Fruit fly (Drosophila melanogaster) whole organism, embryonic: ENCODE results near the gene Cyfip.

ENCODE experiments used
- Ada2b ChIP-seq: fragments of 200-800 bp; sonication (Bioruptor generic); IDR thresholded peaks from 2 replicates; pipeline ENCODE4 v1.3.6; 2022; ENCODE audit warnings: missing biosample characterization, missing genetic modification characterization
- Aef1 ChIP-seq: fragments of 200-800 bp; sonication (Bioruptor generic); IDR thresholded peaks from 3 replicates; pipeline ENCODE4 v1.3.6; 2022; ENCODE audit warnings: missing biosample characterization, missing genetic modification characterization
- B-H2 ChIP-seq: fragments of 200-800 bp; sonication (Bioruptor generic); optimal IDR thresholded peaks from 2 replicates; lab custom pipeline; 2018; ENCODE audit warnings: missing biosample characterization, mild to moderate bottlenecking, missing genetic modification characterization
- BEAF-32 ChIP-seq: fragments of 200-800 bp; sonication (Bioruptor generic); optimal IDR thresholded peaks from 3 replicates; lab custom pipeline; 2017; ENCODE audit warnings: missing biosample characterization, missing genetic modification characterization, mild to moderate bottlenecking, moderate library complexity, missing genetic modification reagents
- CG10565 ChIP-seq: fragments of 200-800 bp; sonication (Bioruptor generic); optimal IDR thresholded peaks from 3 replicates; lab custom pipeline; 2016; ENCODE audit warnings: missing biosample characterization, mild to moderate bottlenecking, missing genetic modification characterization
- CG12299 ChIP-seq: fragments of 200-800 bp; sonication (Bioruptor generic); optimal IDR thresholded peaks from 2 replicates; lab custom pipeline; 2018; ENCODE audit warnings: missing biosample characterization, mild to moderate bottlenecking, missing genetic modification characterization
- CG13424 ChIP-seq: fragments of 200-800 bp; sonication (Bioruptor generic); optimal IDR thresholded peaks from 2 replicates; lab custom pipeline; 2019; ENCODE audit warnings: missing biosample characterization, mild to moderate bottlenecking, missing genetic modification characterization, moderate library complexity
- CG15269 ChIP-seq: fragments of 200-800 bp; sonication (Bioruptor generic); optimal IDR thresholded peaks from 2 replicates; lab custom pipeline; 2018; ENCODE audit warnings: missing biosample characterization, mild to moderate bottlenecking, missing genetic modification characterization, moderate library complexity
- CG1529 ChIP-seq: fragments of 200-800 bp; sonication (Bioruptor generic); optimal IDR thresholded peaks from 3 replicates; lab custom pipeline; 2018; ENCODE audit warnings: missing biosample characterization, missing genetic modification characterization
- CG15601 ChIP-seq: fragments of 200-800 bp; sonication (Bioruptor generic); optimal IDR thresholded peaks from 3 replicates; lab custom pipeline; 2019; ENCODE audit warnings: missing biosample characterization, mild to moderate bottlenecking, missing genetic modification characterization, moderate library complexity
- CG17359 ChIP-seq: fragments of 200-800 bp; sonication (Bioruptor generic); optimal IDR thresholded peaks from 3 replicates; lab custom pipeline; 2018; ENCODE audit warnings: missing biosample characterization, mild to moderate bottlenecking, missing genetic modification characterization, moderate library complexity
- CG17568 ChIP-seq: fragments of 200-800 bp; sonication (Bioruptor generic); optimal IDR thresholded peaks from 2 replicates; lab custom pipeline; 2018; ENCODE audit warnings: missing biosample characterization, mild to moderate bottlenecking, missing genetic modification characterization, moderate library complexity
- CG1792 ChIP-seq: fragments of 200-800 bp; sonication (Bioruptor generic); optimal IDR thresholded peaks from 2 replicates; lab custom pipeline; 2016; ENCODE audit warnings: missing biosample characterization, missing genetic modification characterization
- CG32532 ChIP-seq: fragments of 200-800 bp; sonication (Bioruptor generic); IDR thresholded peaks from 2 replicates; pipeline ENCODE4 v1.3.6; 2022; ENCODE audit warnings: missing biosample characterization, missing genetic modification characterization
- CG33213 ChIP-seq: fragments of 200-800 bp; sonication (Bioruptor generic); optimal IDR thresholded peaks from 3 replicates; lab custom pipeline; 2016; ENCODE audit warnings: missing biosample characterization, missing genetic modification characterization
- CG34422 ChIP-seq: fragments of 200-800 bp; sonication (Bioruptor generic); IDR thresholded peaks from 3 replicates; pipeline ENCODE4 v1.3.6; 2022; ENCODE audit warnings: missing biosample characterization, missing genetic modification characterization
- CG4617 ChIP-seq: fragments of 200-800 bp; sonication (Bioruptor generic); optimal IDR thresholded peaks from 3 replicates; lab custom pipeline; 2016; ENCODE audit warnings: missing biosample characterization, missing genetic modification characterization, borderline replicate concordance
- CG5180 ChIP-seq: fragments of 200-800 bp; sonication (Bioruptor generic); optimal IDR thresholded peaks from 3 replicates; lab custom pipeline; 2017; ENCODE audit warnings: missing biosample characterization, missing genetic modification characterization, mild to moderate bottlenecking, moderate library complexity, missing genetic modification reagents
- CG7556 ChIP-seq: fragments of 200-800 bp; sonication (Bioruptor generic); optimal IDR thresholded peaks from 2 replicates; lab custom pipeline; 2017; ENCODE audit warnings: missing biosample characterization, mild to moderate bottlenecking, missing genetic modification characterization
- CG9817 ChIP-seq: fragments of 200-800 bp; sonication (Bioruptor generic); optimal IDR thresholded peaks from 2 replicates; lab custom pipeline; 2018; ENCODE audit warnings: missing biosample characterization, mild to moderate bottlenecking, missing genetic modification characterization, moderate library complexity
- CG9932 ChIP-seq: fragments of 200-800 bp; sonication (Bioruptor generic); IDR thresholded peaks from 2 replicates; pipeline ENCODE4 v1.3.6; 2022; ENCODE audit warnings: missing biosample characterization, missing genetic modification characterization
- CHES-1-like ChIP-seq: fragments of 200-800 bp; sonication (Bioruptor generic); optimal IDR thresholded peaks from 2 replicates; lab custom pipeline; 2016; ENCODE audit warnings: missing biosample characterization, missing genetic modification characterization
- Chrac-16 ChIP-seq: fragments of 200-800 bp; sonication (Bioruptor generic); optimal IDR thresholded peaks from 3 replicates; lab custom pipeline; 2016; ENCODE audit warnings: missing biosample characterization, missing genetic modification characterization
- Fer1 ChIP-seq: fragments of 200-800 bp; sonication (Bioruptor generic); optimal IDR thresholded peaks from 2 replicates; lab custom pipeline; 2017; ENCODE audit warnings: missing biosample characterization, mild to moderate bottlenecking, missing genetic modification characterization
- Fer2 ChIP-seq: fragments of 200-800 bp; sonication (Bioruptor generic); optimal IDR thresholded peaks from 2 replicates; lab custom pipeline; 2018; ENCODE audit warnings: missing biosample characterization, mild to moderate bottlenecking, missing genetic modification characterization, moderate library complexity
- MESR4 ChIP-seq: fragments of 200-800 bp; sonication (Bioruptor generic); optimal IDR thresholded peaks from 2 replicates; lab custom pipeline; 2018; ENCODE audit warnings: missing biosample characterization, mild to moderate bottlenecking, missing genetic modification characterization, moderate library complexity
- NFAT ChIP-seq: fragments of 200-800 bp; sonication (Bioruptor generic); IDR thresholded peaks from 2 replicates; pipeline ENCODE4 v1.3.6; 2022; ENCODE audit warnings: missing biosample characterization, missing genetic modification characterization
- Rx ChIP-seq: fragments of 200-800 bp; sonication (Bioruptor generic); IDR thresholded peaks from 2 replicates; pipeline ENCODE4 v1.3.6; 2022; ENCODE audit warnings: missing biosample characterization, missing genetic modification characterization
- Scr ChIP-seq: fragments of 200-800 bp; sonication (Bioruptor generic); IDR thresholded peaks from 2 replicates; pipeline ENCODE4 v1.3.6; 2022; ENCODE audit warnings: missing biosample characterization, missing genetic modification characterization; ENCODE audit not compliant: partially characterized antibody
- Sry-β ChIP-seq: fragments of 200-800 bp; sonication (Bioruptor generic); optimal IDR thresholded peaks from 2 replicates; lab custom pipeline; 2018; ENCODE audit warnings: missing biosample characterization, mild to moderate bottlenecking, missing genetic modification characterization, moderate library complexity
- Xbp1 ChIP-seq: fragments of 200-800 bp; sonication (Bioruptor generic); optimal IDR thresholded peaks from 3 replicates; lab custom pipeline; 2016; ENCODE audit warnings: missing biosample characterization, mild to moderate bottlenecking, missing genetic modification characterization
- ase ChIP-seq: fragments of 200-800 bp; sonication (Bioruptor generic); IDR thresholded peaks from 3 replicates; pipeline ENCODE4 v1.3.6; 2022; ENCODE audit warnings: missing biosample characterization, missing genetic modification characterization
- bowl ChIP-seq: fragments of 200-800 bp; sonication (Bioruptor generic); IDR thresholded peaks from 2 replicates; pipeline ENCODE4 v1.3.6; 2022; ENCODE audit warnings: missing biosample characterization, missing genetic modification characterization
- cg ChIP-seq: fragments of 200-800 bp; sonication (Bioruptor generic); optimal IDR thresholded peaks from 3 replicates; lab custom pipeline; 2019; ENCODE audit warnings: missing biosample characterization, mild to moderate bottlenecking, missing genetic modification characterization, moderate library complexity
- dpn ChIP-seq, 2 experiments: fragments of 200-800 bp; sonication (Bioruptor generic); optimal IDR thresholded peaks; 3 replicates each; lab custom pipeline; 2016; ENCODE audit warnings: missing biosample characterization in 2 of 2, missing genetic modification characterization in 2 of 2
- gce ChIP-seq: fragments of 200-800 bp; sonication (Bioruptor generic); IDR thresholded peaks from 3 replicates; pipeline ENCODE4 v1.3.6; 2022; ENCODE audit warnings: missing biosample characterization, missing genetic modification characterization
- grau ChIP-seq: fragments of 200-800 bp; optimal IDR thresholded peaks from 3 replicates; lab custom pipeline; 2019; ENCODE audit warnings: missing biosample characterization, mild to moderate bottlenecking, missing genetic modification characterization, moderate library complexity
- gsb-n ChIP-seq: fragments of 200-800 bp; sonication (Bioruptor generic); optimal IDR thresholded peaks from 3 replicates; lab custom pipeline; 2018; ENCODE audit warnings: missing biosample characterization, mild to moderate bottlenecking, missing genetic modification characterization
- ind ChIP-seq: fragments of 200-800 bp; sonication (Bioruptor generic); optimal IDR thresholded peaks from 3 replicates; lab custom pipeline; 2016; ENCODE audit warnings: missing biosample characterization, missing genetic modification characterization
- klu ChIP-seq: fragments of 200-800 bp; sonication (Bioruptor generic); IDR thresholded peaks from 2 replicates; pipeline ENCODE4 v1.3.6; 2022; ENCODE audit warnings: missing biosample characterization, missing genetic modification characterization
- kni ChIP-seq: fragments of 200-800 bp; sonication (Bioruptor generic); optimal IDR thresholded peaks from 3 replicates; lab custom pipeline; 2017; ENCODE audit warnings: mild to moderate bottlenecking, missing biosample characterization, missing genetic modification reagents, missing genetic modification characterization
- lola ChIP-seq, 3 experiments: fragments of >200 bp in 2 of 3; fragments of 200-800 bp in 1 of 3; sonication (Bioruptor generic) in 1 of 3; optimal IDR thresholded peaks; 2 replicates each; lab custom pipeline; 2017 to 2019; ENCODE audit warnings: missing biosample characterization in 3 of 3, missing genetic modification characterization in 3 of 3, mild to moderate bottlenecking in 1 of 3, moderate library complexity in 1 of 3
- nerfin-2 ChIP-seq: fragments of 200-800 bp; sonication (Bioruptor generic); IDR thresholded peaks from 2 replicates; pipeline ENCODE4 v1.3.6; 2022; ENCODE audit warnings: missing biosample characterization, missing genetic modification characterization; ENCODE audit not compliant: partially characterized antibody
- row ChIP-seq: fragments of 200-800 bp; sonication (Bioruptor generic); IDR thresholded peaks from 3 replicates; pipeline ENCODE4 v1.3.6; 2022; ENCODE audit warnings: missing biosample characterization, missing genetic modification characterization
- sd ChIP-seq: fragments of 200-800 bp; sonication (Bioruptor generic); optimal IDR thresholded peaks from 3 replicates; lab custom pipeline; 2018; ENCODE audit warnings: missing biosample characterization, mild to moderate bottlenecking, missing genetic modification characterization, moderate library complexity
- sna ChIP-seq: fragments of 200-800 bp; sonication (Bioruptor generic); IDR thresholded peaks from 2 replicates; pipeline ENCODE4 v1.3.6; 2022; ENCODE audit warnings: missing biosample characterization, missing genetic modification characterization; ENCODE audit not compliant: partially characterized antibody
- sqz ChIP-seq: fragments of 200-800 bp; sonication (Bioruptor generic); optimal IDR thresholded peaks from 3 replicates; lab custom pipeline; 2018; ENCODE audit warnings: missing biosample characterization, mild to moderate bottlenecking, missing genetic modification characterization
- tin ChIP-seq: fragments of 200-800 bp; sonication (Bioruptor generic); optimal IDR thresholded peaks from 3 replicates; lab custom pipeline; 2016; ENCODE audit warnings: missing biosample characterization, missing genetic modification characterization
- unpg ChIP-seq: fragments of 200-800 bp; sonication (Bioruptor generic); optimal IDR thresholded peaks from 3 replicates; lab custom pipeline; 2018; ENCODE audit warnings: missing biosample characterization, mild to moderate bottlenecking, missing genetic modification characterization, moderate library complexity

Cyfip gene

DNA sequence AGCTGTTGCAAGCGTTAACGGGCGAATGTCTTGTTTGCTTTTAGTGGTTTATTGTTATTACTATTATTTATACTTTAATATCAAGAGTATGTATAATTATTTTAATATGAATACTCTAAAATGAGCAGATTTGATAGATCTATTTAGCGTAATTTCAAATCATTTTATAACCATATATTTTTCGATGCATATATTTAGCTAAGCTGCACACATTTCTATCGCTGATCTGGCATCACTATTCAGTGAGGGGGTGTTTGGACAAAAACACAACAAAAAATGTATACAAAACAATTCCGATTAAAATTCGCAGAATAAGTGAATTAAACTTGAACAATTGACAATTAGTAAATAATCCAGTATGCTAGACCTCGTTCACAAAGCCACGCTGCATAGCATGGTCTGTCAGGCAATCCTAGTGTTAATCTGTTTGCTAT is 17.9 kb downstream of the Cyfip start, which contains the start of the genes Trs33 and Tmtc4 (continued):
- no peak for TF ChIP-seq bowl (GFP tag; lab: Robert Waterston, UW)
- TF ChIP-seq CG9817 (tag; lab: Kevin White, UChicago) = peak; percentile 53
- peak; percentile 28; the same call in 1 of the 2 replicates for TF ChIP-seq klu
- peak; percentile 50 for TF ChIP-seq ind (GFP tag; lab: Kevin White, UChicago)
- TF ChIP-seq MESR4 (GFP tag; lab: Kevin White, UChicago) = peak; percentile 32
- peak; percentile 50; the same call in 1 of the 2 replicates for TF ChIP-seq CG9932 (GFP tag; lab: Robert Waterston, UW)
- TF ChIP-seq NFAT (GFP tag; lab: Robert Waterston, UW) = no peak
- TF ChIP-seq CG5180 (GFP tag; lab: Kevin White, UChicago) = peak; percentile 70
- TF ChIP-seq CG33213 (GFP tag; lab: Kevin White, UChicago) = no peak
- TF ChIP-seq lola (GFP tag; optimal IDR thresholded peaks at IDR 0.05; lab: Kevin White, UChicago) = peak in 1 of 3 experiments; percentile 40
- peak; percentile 34 for TF ChIP-seq CG7556 (GFP tag; lab: Kevin White, UChicago)
- TF ChIP-seq CG34422 (GFP tag; lab: Robert Waterston, UW) = peak; percentile 29; the same call in 1 of the 3 replicates
- peak; percentile 43; the same call in 2 of the 3 replicates for TF ChIP-seq Aef1 (GFP tag; lab: Robert Waterston, UW)
- TF ChIP-seq CG10565 (GFP tag; lab: Kevin White, UChicago) = no peak
- peak; percentile 50 for TF ChIP-seq unpg (GFP tag; lab: Kevin White, UChicago)
- peak; percentile 72 for TF ChIP-seq CG4617
- TF ChIP-seq kni (GFP tag; lab: Kevin White, UChicago) = peak; percentile 99
- TF ChIP-seq row (GFP tag; lab: Robert Waterston, UW) = peak; percentile 85
- no peak for TF ChIP-seq CG1529
- TF ChIP-seq CG1792 (GFP tag; lab: Kevin White, UChicago) = no peak
- TF ChIP-seq ase (GFP tag; lab: Robert Waterston, UW) = peak; percentile 37; the same call in 1 of the 3 replicates
- no peak for TF ChIP-seq CG17568
- peak; percentile 25 for TF ChIP-seq BEAF-32
- TF ChIP-seq CHES-1-like (GFP tag; lab: Kevin White, UChicago) = no peak
- TF ChIP-seq Scr (GFP tag; lab: Robert Waterston, UW) = peak; percentile 33; the same call in 1 of the 2 replicates
- no peak for TF ChIP-seq nerfin-2
- TF ChIP-seq Chrac-16 (GFP tag; lab: Kevin White, UChicago) = peak; percentile 1
- TF ChIP-seq gsb-n (tag; lab: Kevin White, UChicago) = peak; percentile 58
- TF ChIP-seq CG32532 (GFP tag; lab: Robert Waterston, UW) = peak; percentile 19; the same call in 1 of the 2 replicates
- TF ChIP-seq CG15269 = peak; percentile 59
- TF ChIP-seq CG17359 (tag; lab: Kevin White, UChicago) = peak; percentile 28
- peak in 1 of 2 experiments; percentile 28 for TF ChIP-seq dpn (GFP tag; optimal IDR thresholded peaks at IDR 0.05; lab: Kevin White, UChicago)
- peak; percentile 61 for TF ChIP-seq B-H2 (GFP tag; lab: Kevin White, UChicago)
- TF ChIP-seq CG13424 = peak; percentile 67
- TF ChIP-seq sqz = no peak
- peak; percentile 49 for TF ChIP-seq grau (tag; lab: Kevin White, UChicago)
- peak; percentile 89 for TF ChIP-seq Sry-β (GFP tag; lab: Kevin White, UChicago)
- TF ChIP-seq Ada2b (GFP tag; lab: Robert Waterston, UW) = peak; percentile 35; the same call in 1 of the 2 replicates
- TF ChIP-seq CG15601 (tag; lab: Kevin White, UChicago) = peak; percentile 31
- TF ChIP-seq Fer1 (GFP tag; lab: Kevin White, UChicago) = peak; percentile 56
- TF ChIP-seq sd (tag; lab: Kevin White, UChicago) = peak; percentile 42
- TF ChIP-seq sna (GFP tag; lab: Robert Waterston, UW) = no peak
- TF ChIP-seq tin = peak; percentile 21
- TF ChIP-seq gce = no peak
- peak; percentile 8 for TF ChIP-seq CG12299 (tag; lab: Kevin White, UChicago)
- TF ChIP-seq Fer2 = peak; percentile 17
- TF ChIP-seq Xbp1 = peak; percentile 27
- TF ChIP-seq cg (GFP tag; lab: Kevin White, UChicago) = no peak
- no peak for TF ChIP-seq Rx
